Worm (Caenorhabditis elegans) whole organism, L4/young adult: ENCODE results near the gene cyp-33C2.

ENCODE experiments used
- W03F9.2 ChIP-seq: fragments of 150-350 bp; optimal IDR thresholded peaks from 2 replicates; lab custom pipeline; 2014; ENCODE audit warnings: missing biosample characterization, missing genetic modification characterization
- dao-5 ChIP-seq: sonication (generic microtip); optimal IDR thresholded peaks from 2 replicates; lab custom pipeline; 2016; ENCODE audit warnings: missing genotype, missing genetic modification characterization, moderate library complexity, missing compliant biosample characterization

- TF ChIP-seq dao-5 (tag; lab: Kevin White, UChicago) (no peak), W03F9.2 (tag; lab: Kevin White, UChicago) (no peak)
These were observed 19.6 kb upstream of the cyp-33C2 start, which contains the start of gene str-255 for ce11 chrV:2163735-2164134.
